Fruit fly (Drosophila melanogaster) whole organism: ENCODE results near the gene alien.

Experiments used
- CG8478 ChIP-seq: fragments of >200 bp; optimal IDR thresholded peaks from 2 replicates; lab custom pipeline; 2018; ENCODE audit warnings: inconsistent platforms
- Dll ChIP-seq: fragments of >200 bp; optimal IDR thresholded peaks from 2 replicates; lab custom pipeline; 2017
- EcR ChIP-seq, 2 experiments: fragments of >200 bp; optimal IDR thresholded peaks; 2 replicates each; lab custom pipeline; 2017; ENCODE audit warnings: missing biosample characterization in 2 of 2, missing genetic modification characterization in 2 of 2, missing genetic modification reagents in 2 of 2
- pan ChIP-seq: fragments of >200 bp; optimal IDR thresholded peaks from 2 replicates; lab custom pipeline; 2017
- psq ChIP-seq: fragments of >200 bp; optimal IDR thresholded peaks from 2 replicates; lab custom pipeline; 2017
- usp ChIP-seq: fragments of >200 bp; optimal IDR thresholded peaks from 2 replicates; lab custom pipeline; 2017; ENCODE audit warnings: missing biosample characterization, missing genetic modification characterization, mixed read lengths

DNA sequence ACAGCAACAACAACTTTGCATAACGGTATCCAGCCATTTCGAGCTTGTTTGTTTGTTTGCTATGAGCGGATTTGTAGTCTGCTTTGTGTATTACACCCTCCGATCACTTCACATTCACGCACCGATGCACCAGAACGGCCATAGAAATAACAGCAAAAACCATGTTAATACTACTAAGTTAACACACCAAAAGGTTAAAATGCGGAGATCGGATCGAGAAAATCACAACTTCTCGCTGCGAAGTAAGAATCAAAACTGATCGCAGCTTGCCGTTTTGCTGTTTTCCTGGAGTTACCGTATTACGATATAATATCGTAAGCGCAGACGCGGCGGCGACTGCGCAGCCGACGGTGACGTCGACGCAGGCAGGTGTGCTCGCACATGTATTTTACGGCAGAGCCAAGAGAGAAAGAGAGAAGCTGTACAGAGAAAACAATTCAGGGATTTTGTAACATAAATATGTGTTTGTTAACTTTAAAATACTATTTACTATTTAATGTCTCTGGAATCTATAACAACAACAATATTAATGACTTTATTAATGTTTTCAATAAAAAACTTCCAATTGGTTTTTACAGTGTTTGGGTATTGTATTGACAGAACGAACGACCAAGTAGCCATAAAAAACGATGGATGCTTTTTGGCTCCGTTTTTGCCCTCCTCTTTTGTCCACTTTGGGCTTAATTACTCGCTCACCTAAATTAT is 12.4 kb downstream of the alien start, which contains the start of gene CG13101:
- TF ChIP-seq EcR (GFP tag; optimal IDR thresholded peaks at IDR 0.05; lab: Kevin White, UChicago) (no peak), psq (lab: Kevin White, UChicago) (no peak), usp (no peak), CG8478 (no peak), pan (lab: Kevin White, UChicago) (no peak), Dll (no peak)
